Worm (Caenorhabditis elegans) whole organism, L4/young adult: Measurements from ENCODE around the gene nfyc-1.

Source experiments
- W03F9.2 ChIP-seq: fragments of 150-350 bp; optimal IDR thresholded peaks from 2 replicates; lab custom pipeline; 2014; ENCODE audit warnings: missing biosample characterization, missing genetic modification characterization
- him-1 ChIP-seq: sonication (generic microtip); optimal IDR thresholded peaks from 2 replicates; lab custom pipeline; 2016; ENCODE audit warnings: missing genotype, missing genetic modification reagents, missing genetic modification characterization, missing compliant biosample characterization

DNA sequence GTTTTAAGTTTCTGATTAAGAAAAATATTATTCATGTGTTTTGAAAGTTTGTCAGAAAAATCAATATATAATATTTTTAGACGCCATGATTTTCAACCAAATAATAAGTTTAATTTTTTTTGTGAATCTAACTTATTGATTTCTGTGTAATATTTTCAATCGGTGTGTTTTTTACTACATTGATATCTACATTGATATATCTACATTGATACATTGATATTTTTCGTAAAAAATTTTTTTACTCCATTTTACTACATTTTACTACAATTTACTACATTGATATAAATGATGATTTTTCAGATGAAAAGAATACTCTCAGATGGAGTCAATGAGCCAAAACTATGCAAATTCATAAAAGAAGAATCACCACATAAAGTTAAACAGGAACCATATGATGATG lies 24.5 kb upstream of the nfyc-1 start, which contains the start of gene gmeb-1:
- TF ChIP-seq W03F9.2 (no peak), him-1 (tag; lab: Kevin White, UChicago) (no peak)
